Fruit fly (Drosophila melanogaster) whole organism, embryonic: ENCODE measurements around the gene Ldsdh1.
A peak's percentile ranks its signal among the peaks of the same experiment; 100 is the strongest.

Source experiments
- CG10321 ChIP-seq: fragments of 200-800 bp; sonication (Bioruptor generic); IDR thresholded peaks from 2 replicates; pipeline ENCODE4 v1.3.6; 2022; ENCODE audit warnings: missing biosample characterization, missing genetic modification characterization
- CG16815 ChIP-seq: fragments of 200-800 bp; sonication (Bioruptor generic); optimal IDR thresholded peaks from 3 replicates; lab custom pipeline; 2017; ENCODE audit warnings: missing biosample characterization, mild to moderate bottlenecking, missing genetic modification characterization
- CG17385 ChIP-seq: fragments of 200-800 bp; sonication (Bioruptor generic); optimal IDR thresholded peaks from 3 replicates; lab custom pipeline; 2018; ENCODE audit warnings: missing biosample characterization, mild to moderate bottlenecking, missing genetic modification characterization
- CG1832 ChIP-seq: fragments of 200-800 bp; sonication (Bioruptor generic); optimal IDR thresholded peaks from 2 replicates; lab custom pipeline; 2017; ENCODE audit warnings: missing biosample characterization, mild to moderate bottlenecking, missing genetic modification characterization, inconsistent platforms
- CG30431 ChIP-seq: fragments of 200-800 bp; sonication (Bioruptor generic); optimal IDR thresholded peaks from 2 replicates; lab custom pipeline; 2017; ENCODE audit warnings: missing biosample characterization, missing genetic modification characterization
- CG31224 ChIP-seq: fragments of 200-800 bp; sonication (Bioruptor generic); IDR thresholded peaks from 2 replicates; pipeline ENCODE4 v1.3.6; 2022; ENCODE audit warnings: missing biosample characterization, missing genetic modification characterization
- CG32767 ChIP-seq: fragments of 200-800 bp; sonication (Bioruptor generic); IDR thresholded peaks from 2 replicates; pipeline ENCODE4 v1.3.6; 2022; ENCODE audit warnings: missing biosample characterization, missing genetic modification characterization
- CG3726 ChIP-seq: fragments of 200-800 bp; sonication (Bioruptor generic); IDR thresholded peaks from 3 replicates; pipeline ENCODE4, ENCODE4 v1.3.6; 2022; ENCODE audit warnings: missing biosample characterization, missing genetic modification characterization
- CG4360 ChIP-seq: fragments of 200-800 bp; sonication (Bioruptor generic); IDR thresholded peaks from 2 replicates; pipeline ENCODE4 v1.3.6; 2022; ENCODE audit warnings: missing biosample characterization, missing genetic modification characterization
- CG4424 ChIP-seq: fragments of 200-800 bp; sonication (Bioruptor generic); optimal IDR thresholded peaks from 3 replicates; lab custom pipeline; 2016; ENCODE audit warnings: missing biosample characterization, missing genetic modification characterization
- CG6791 ChIP-seq: fragments of 200-800 bp; sonication (Bioruptor generic); IDR thresholded peaks from 3 replicates; pipeline ENCODE4 v1.3.6; 2022; ENCODE audit warnings: missing biosample characterization, missing genetic modification characterization; ENCODE audit not compliant: partially characterized antibody
- CG6813 ChIP-seq: fragments of 200-800 bp; sonication (Bioruptor generic); optimal IDR thresholded peaks from 2 replicates; lab custom pipeline; 2017; ENCODE audit warnings: missing biosample characterization, missing genetic modification characterization, mild to moderate bottlenecking, moderate library complexity, missing genetic modification reagents
- CoRest ChIP-seq: fragments of 200-800 bp; sonication (Bioruptor generic); optimal IDR thresholded peaks from 3 replicates; lab custom pipeline; 2018; ENCODE audit warnings: missing biosample characterization, mild to moderate bottlenecking, missing genetic modification characterization, moderate library complexity
- Drgx ChIP-seq: fragments of 200-800 bp; sonication (Bioruptor generic); IDR thresholded peaks from 2 replicates; pipeline ENCODE4 v1.3.6; 2022; ENCODE audit warnings: missing biosample characterization, missing genetic modification characterization
- H2.0 ChIP-seq: fragments of 200-800 bp; sonication (Bioruptor generic); IDR thresholded peaks from 2 replicates; pipeline ENCODE4 v1.3.6; 2022; ENCODE audit warnings: missing biosample characterization, missing genetic modification characterization
- HLH4C ChIP-seq: fragments of 200-800 bp; sonication (Bioruptor generic); IDR thresholded peaks from 3 replicates; pipeline ENCODE4 v1.3.6; 2022; ENCODE audit warnings: missing biosample characterization, missing genetic modification characterization; ENCODE audit not compliant: partially characterized antibody
- HmgZ ChIP-seq: fragments of 200-800 bp; sonication (Bioruptor generic); optimal IDR thresholded peaks from 2 replicates; lab custom pipeline; 2018; ENCODE audit warnings: missing biosample characterization, mild to moderate bottlenecking, missing genetic modification characterization
- Kr ChIP-seq: fragments of 200-800 bp; sonication (Bioruptor generic); optimal IDR thresholded peaks from 2 replicates; lab custom pipeline; 2017; ENCODE audit warnings: missing biosample characterization, mild to moderate bottlenecking, missing genetic modification characterization
- Lhr ChIP-seq: fragments of 200-800 bp; sonication (Bioruptor generic); optimal IDR thresholded peaks from 3 replicates; lab custom pipeline; 2017; ENCODE audit warnings: mild to moderate bottlenecking, missing biosample characterization, missing genetic modification reagents, missing genetic modification characterization
- Med ChIP-seq: fragments of 200-800 bp; sonication (Bioruptor generic); peaks from one replicate; lab custom pipeline; 2016; ENCODE audit warnings: missing biosample characterization, missing genetic modification characterization, mild to moderate bottlenecking, inconsistent platforms, moderate library complexity
- NC2α ChIP-seq: fragments of 200-800 bp; sonication (Bioruptor generic); optimal IDR thresholded peaks from 2 replicates; lab custom pipeline; 2016; ENCODE audit warnings: missing biosample characterization, missing genetic modification characterization
- Nf-YC ChIP-seq: fragments of 200-800 bp; optimal IDR thresholded peaks from 3 replicates; lab custom pipeline; 2019; ENCODE audit warnings: missing biosample characterization, mild to moderate bottlenecking, missing genetic modification characterization, moderate library complexity
- PHDP ChIP-seq: fragments of 200-800 bp; sonication (Bioruptor generic); optimal IDR thresholded peaks from 3 replicates; lab custom pipeline; 2018; ENCODE audit warnings: missing biosample characterization, mild to moderate bottlenecking, missing genetic modification characterization, moderate library complexity
- Trl ChIP-seq, 3 experiments: fragments of >200 bp in 2 of 3; fragments of 200-800 bp in 1 of 3; sonication (Bioruptor generic) in 1 of 3; optimal IDR thresholded peaks; 2 replicates in 1 of 3; 3 replicates in 2 of 3; lab custom pipeline; 2016 to 2017; ENCODE audit warnings: missing biosample characterization in 1 of 3, missing genetic modification characterization in 1 of 3
- YL-1 ChIP-seq: fragments of 200-800 bp; sonication (Bioruptor generic); optimal IDR thresholded peaks from 3 replicates; lab custom pipeline; 2017; ENCODE audit warnings: missing biosample characterization, mild to moderate bottlenecking, missing genetic modification characterization
- ac ChIP-seq: fragments of 200-800 bp; sonication (Bioruptor generic); optimal IDR thresholded peaks from 3 replicates; lab custom pipeline; 2017; ENCODE audit warnings: missing biosample characterization, mild to moderate bottlenecking, missing genetic modification characterization
- ap ChIP-seq: fragments of 200-800 bp; sonication (Bioruptor generic); IDR thresholded peaks from 2 replicates; pipeline ENCODE4 v1.3.6; 2022; ENCODE audit warnings: missing biosample characterization, missing genetic modification characterization
- bab2 ChIP-seq: fragments of 200-800 bp; sonication (Bioruptor generic); optimal IDR thresholded peaks from 2 replicates; lab custom pipeline; 2016; ENCODE audit warnings: missing biosample characterization, missing genetic modification characterization
- bowl ChIP-seq: fragments of 200-800 bp; sonication (Bioruptor generic); IDR thresholded peaks from 2 replicates; pipeline ENCODE4 v1.3.6; 2022; ENCODE audit warnings: missing biosample characterization, missing genetic modification characterization
- chinmo ChIP-seq: fragments of 200-800 bp; sonication (Bioruptor generic); IDR thresholded peaks from 4 replicates; pipeline ENCODE4 v1.3.6; 2022; ENCODE audit warnings: missing biosample characterization, missing genetic modification characterization; ENCODE audit not compliant: partially characterized antibody
- chm ChIP-seq: fragments of 200-800 bp; sonication (Bioruptor generic); IDR thresholded peaks from 2 replicates; pipeline ENCODE4 v1.3.6; 2022; ENCODE audit warnings: missing biosample characterization, missing genetic modification characterization
- ci ChIP-seq: fragments of 200-800 bp; sonication (Bioruptor generic); IDR thresholded peaks from 3 replicates; pipeline ENCODE4 v1.3.6; 2022; ENCODE audit warnings: missing biosample characterization, missing genetic modification characterization
- disco-r ChIP-seq: fragments of 200-800 bp; sonication (Bioruptor generic); optimal IDR thresholded peaks from 2 replicates; lab custom pipeline; 2016; ENCODE audit warnings: missing biosample characterization, missing genetic modification characterization
- emc ChIP-seq: fragments of 200-800 bp; sonication (Bioruptor generic); optimal IDR thresholded peaks from 2 replicates; lab custom pipeline; 2016; ENCODE audit warnings: missing biosample characterization, missing genetic modification characterization
- ewg ChIP-seq: fragments of 200-800 bp; sonication (Bioruptor generic); optimal IDR thresholded peaks from 3 replicates; lab custom pipeline; 2017; ENCODE audit warnings: mild to moderate bottlenecking, missing biosample characterization, missing genetic modification reagents, missing genetic modification characterization
- gcm2 ChIP-seq: fragments of 200-800 bp; sonication (Bioruptor generic); optimal IDR thresholded peaks from 2 replicates; lab custom pipeline; 2016; ENCODE audit warnings: missing biosample characterization, missing genetic modification characterization
- gsb-n ChIP-seq: fragments of 200-800 bp; sonication (Bioruptor generic); optimal IDR thresholded peaks from 3 replicates; lab custom pipeline; 2018; ENCODE audit warnings: missing biosample characterization, mild to moderate bottlenecking, missing genetic modification characterization
- her ChIP-seq: fragments of 200-800 bp; sonication (Bioruptor generic); optimal IDR thresholded peaks from 2 replicates; lab custom pipeline; 2016; ENCODE audit warnings: missing biosample characterization, missing genetic modification characterization
- kay ChIP-seq: fragments of 200-800 bp; sonication (Bioruptor generic); optimal IDR thresholded peaks from 2 replicates; lab custom pipeline; 2016; ENCODE audit warnings: missing biosample characterization, missing genetic modification characterization
- kni ChIP-seq: fragments of 200-800 bp; sonication (Bioruptor generic); optimal IDR thresholded peaks from 3 replicates; lab custom pipeline; 2017; ENCODE audit warnings: mild to moderate bottlenecking, missing biosample characterization, missing genetic modification reagents, missing genetic modification characterization
- mld ChIP-seq: fragments of 200-800 bp; sonication (Bioruptor generic); IDR thresholded peaks from 3 replicates; pipeline ENCODE4 v1.3.6; 2022; ENCODE audit warnings: missing biosample characterization, missing genetic modification characterization; ENCODE audit not compliant: partially characterized antibody
- nom ChIP-seq: fragments of 200-800 bp; sonication (Bioruptor generic); optimal IDR thresholded peaks from 2 replicates; lab custom pipeline; 2017; ENCODE audit warnings: missing biosample characterization, missing genetic modification characterization, mild to moderate bottlenecking, moderate library complexity, missing genetic modification reagents
- pfk ChIP-seq: fragments of 200-800 bp; sonication (Bioruptor generic); optimal IDR thresholded peaks from 2 replicates; lab custom pipeline; 2018; ENCODE audit warnings: missing biosample characterization, mild to moderate bottlenecking, missing genetic modification characterization, moderate library complexity
- ranshi ChIP-seq: fragments of 200-800 bp; sonication (Bioruptor generic); IDR thresholded peaks from 2 replicates; pipeline ENCODE4 v1.3.6; 2022; ENCODE audit warnings: missing biosample characterization, missing genetic modification characterization
- rib ChIP-seq: fragments of 200-800 bp; sonication (Bioruptor generic); IDR thresholded peaks from 2 replicates; pipeline ENCODE4 v1.3.6; 2022; ENCODE audit warnings: missing biosample characterization, missing genetic modification characterization
- sqz ChIP-seq: fragments of 200-800 bp; sonication (Bioruptor generic); optimal IDR thresholded peaks from 3 replicates; lab custom pipeline; 2018; ENCODE audit warnings: missing biosample characterization, mild to moderate bottlenecking, missing genetic modification characterization
- twi ChIP-seq: fragments of 200-800 bp; optimal IDR thresholded peaks from 2 replicates; lab custom pipeline; 2019; ENCODE audit warnings: missing biosample characterization, mild to moderate bottlenecking, missing genetic modification characterization, moderate library complexity
- wor ChIP-seq: fragments of 200-800 bp; sonication (Bioruptor generic); IDR thresholded peaks from 2 replicates; pipeline ENCODE4 v1.3.6; 2022; ENCODE audit warnings: missing biosample characterization, missing genetic modification characterization
- yki ChIP-seq: fragments of >200 bp; optimal IDR thresholded peaks from 3 replicates; lab custom pipeline; 2018

Ldsdh1 gene

dm6 chrX:8057299-8057730 is 24.1 kb downstream of the Ldsdh1 start (continued):
- TF ChIP-seq disco-r (GFP tag; lab: Kevin White, UChicago), result peak; percentile 44
- peak; percentile 59 for TF ChIP-seq PHDP (tag; lab: Kevin White, UChicago)
- TF ChIP-seq CG17385, result peak; percentile 51
- peak; percentile 47 for TF ChIP-seq twi (tag; lab: Kevin White, UChicago)
- TF ChIP-seq CG6791 (GFP tag; lab: Robert Waterston, UW), result no peak
- TF ChIP-seq Kr (GFP tag; lab: Kevin White, UChicago), result no peak
- TF ChIP-seq Lhr, result no peak
- TF ChIP-seq CG31224, result peak; percentile 37; the same call in 1 of the 2 replicates
- TF ChIP-seq kay (GFP tag; lab: Kevin White, UChicago), result peak; percentile 51
- no peak for TF ChIP-seq HLH4C (GFP tag; lab: Robert Waterston, UW)
- no peak for TF ChIP-seq mld (GFP tag; lab: Robert Waterston, UW)
- TF ChIP-seq gsb-n (tag; lab: Kevin White, UChicago), result peak; percentile 32
- peak; percentile 90 for TF ChIP-seq CoRest (tag; lab: Kevin White, UChicago)
- no peak for TF ChIP-seq pfk (GFP tag; lab: Kevin White, UChicago)
- no peak for TF ChIP-seq bowl (GFP tag; lab: Robert Waterston, UW)
- TF ChIP-seq CG6813 (GFP tag; lab: Kevin White, UChicago), result peak; percentile 41
- TF ChIP-seq ranshi (GFP tag; lab: Robert Waterston, UW), result no peak; the same call in 1 of the 2 replicates
- peak; percentile 55 for TF ChIP-seq her (GFP tag; lab: Kevin White, UChicago)
- no peak; the same call in 1 of the 2 replicates for TF ChIP-seq wor (GFP tag; lab: Robert Waterston, UW)
- TF ChIP-seq CG3726 (GFP tag; lab: Robert Waterston, UW), result no peak
- peak; percentile 53 for TF ChIP-seq emc (GFP tag; lab: Kevin White, UChicago)
- 0 out of 2 replicates have a peak, but pooled peaks have one; percentile 10 for TF ChIP-seq CG32767 (GFP tag; lab: Robert Waterston, UW)
- peak; percentile 71 for TF ChIP-seq CG30431 (GFP tag; lab: Kevin White, UChicago)
- peak; percentile 68 for TF ChIP-seq CG4424 (GFP tag; lab: Kevin White, UChicago)
- peak; percentile 77 for TF ChIP-seq CG16815 (GFP tag; lab: Kevin White, UChicago)
- TF ChIP-seq H2.0, result peak; percentile 36; the same call in 1 of the 2 replicates
- TF ChIP-seq ap (GFP tag; lab: Robert Waterston, UW), result peak; percentile 36; the same call in 1 of the 2 replicates
- peak; percentile 66 for TF ChIP-seq bab2 (GFP tag; lab: Kevin White, UChicago)
- peak; percentile 63 for TF ChIP-seq Nf-YC
- TF ChIP-seq ci (GFP tag; lab: Robert Waterston, UW), result peak; percentile 41; the same call in 1 of the 3 replicates

dm6 chrX:8056597-8057228 is 24.7 kb downstream of the Ldsdh1 start:
- TF ChIP-seq ewg (peak; percentile 38), chm (0 out of 2 replicates have a peak, but pooled peaks have one; percentile 23), HmgZ (tag; lab: Kevin White, UChicago) (peak; percentile 11), nom (GFP tag; lab: Kevin White, UChicago) (peak; percentile 61), yki (lab: Kevin White, UChicago) (peak; percentile 41), CG4360 (peak; percentile 63), ac (GFP tag; lab: Kevin White, UChicago) (no peak), Trl (optimal IDR thresholded peaks at IDR 0.05; lab: Kevin White, UChicago) (peak; percentile 84 to 90), Trl (GFP tag; optimal IDR thresholded peaks at IDR 0.05; lab: Kevin White, UChicago) (no peak), kay (GFP tag; lab: Kevin White, UChicago) (no peak), chinmo (GFP tag; lab: Robert Waterston, UW) (0 out of 4 replicates have a peak, but pooled peaks have one; percentile 63), CG1832 (peak; percentile 58), Lhr (no peak), sqz (peak; percentile 87), CG10321 (peak; percentile 95), Med (GFP tag; lab: Kevin White, UChicago) (peak; percentile 70), Drgx (GFP tag; lab: Robert Waterston, UW) (peak; percentile 58), NC2α (GFP tag; lab: Kevin White, UChicago) (no peak), gcm2 (GFP tag; lab: Kevin White, UChicago) (no peak), YL-1 (GFP tag; lab: Kevin White, UChicago) (peak; percentile 21), rib (peak; percentile 44; the same call in 1 of the 2 replicates), kni (GFP tag; lab: Kevin White, UChicago) (peak; percentile 25)
